Worm (Caenorhabditis elegans) whole organism, young adult: ENCODE results near the gene cbp-1.

Source experiments
- Y67H2A.10 ChIP-seq: fragments of 200-800 bp; sonication (Bioruptor generic); conservative IDR thresholded peaks from 2 replicates; pipeline ENCODE4 v1.3.6; 2022; ENCODE audit warnings: missing genetic modification reagents, missing genetic modification characterization, missing compliant biosample characterization
- him-1 ChIP-seq: sonication (generic microtip); optimal IDR thresholded peaks from 2 replicates; lab custom pipeline; 2016; ENCODE audit warnings: missing genotype, missing genetic modification reagents, missing genetic modification characterization, missing compliant biosample characterization
- hmg-20 ChIP-seq: fragments of 200-800 bp; sonication (Bioruptor generic); IDR thresholded peaks from 2 replicates; pipeline ENCODE4 v1.3.6; 2022; ENCODE audit warnings: missing genetic modification reagents, missing genetic modification characterization, missing compliant biosample characterization

- no peak for TF ChIP-seq him-1 (tag; lab: Kevin White, UChicago)
- no peak for TF ChIP-seq Y67H2A.10 (GFP tag; lab: Robert Waterston, UW)
- TF ChIP-seq hmg-20 (GFP tag; lab: Robert Waterston, UW), result no peak
These were observed 6.1 kb upstream of the cbp-1 start for ce11 chrIII:9760184-9760583.
